Fruit fly (Drosophila melanogaster) Kc167 (cell line): ENCODE data around the gene CAH3.

Source experiments
- Myc ChIP-seq: fragments of >200 bp; optimal IDR thresholded peaks from 2 replicates; lab custom pipeline; 2017; ENCODE audit warnings: missing external identifiers
- Sin3A ChIP-seq: fragments of >200 bp; optimal IDR thresholded peaks from 2 replicates; lab custom pipeline; 2018; ENCODE audit warnings: missing external identifiers
- h ChIP-seq: fragments of >200 bp; optimal IDR thresholded peaks from 3 replicates; lab custom pipeline; 2018; ENCODE audit warnings: missing external identifiers
- insv ChIP-seq: fragments of >200 bp; optimal IDR thresholded peaks from 3 replicates; lab custom pipeline; 2018; ENCODE audit warnings: missing external identifiers
- psq ChIP-seq: fragments of >200 bp; optimal IDR thresholded peaks from 2 replicates; lab custom pipeline; 2017; ENCODE audit warnings: missing external identifiers
- ttk ChIP-seq: sonication (Bioruptor generic); optimal IDR thresholded peaks from 2 replicates; lab custom pipeline; 2017; ENCODE audit warnings: missing external identifiers

The CAH3 gene

DNA sequence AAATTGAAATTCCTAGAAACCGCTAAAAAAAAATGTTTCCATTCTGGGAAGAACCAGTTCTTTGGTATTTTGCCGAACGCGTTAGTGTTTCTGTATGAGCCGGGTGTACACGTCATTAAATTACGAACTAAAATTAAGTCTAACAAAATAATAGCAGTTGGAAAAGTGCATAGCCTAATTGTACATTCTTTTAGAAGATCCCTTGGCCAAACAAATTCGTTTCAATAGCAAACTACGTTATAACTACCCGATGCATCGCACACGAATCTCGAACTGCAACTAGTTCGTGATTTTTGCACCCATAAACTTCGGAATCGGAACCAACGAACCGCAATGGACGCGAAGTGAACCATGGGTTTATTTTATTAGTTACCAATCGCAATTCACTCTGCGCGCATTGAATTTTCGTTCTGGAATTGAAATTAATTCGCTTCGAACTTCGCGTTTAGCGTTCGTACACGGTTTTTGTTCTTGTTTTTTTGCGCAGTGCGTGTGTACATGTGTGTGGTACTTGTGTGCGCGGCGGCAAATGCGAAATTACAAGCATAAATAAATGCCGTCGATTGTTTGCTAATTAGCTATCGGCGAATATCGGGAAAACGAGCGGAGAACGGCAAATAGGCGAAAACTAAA is at the start of gene CAH3:
TSS of gene CAH3 (plus strand) at position 64 of the 633 bp plus-strand sequence.
- TF ChIP-seq psq (lab: Kevin White, UChicago) (no peak), Sin3A (lab: Kevin White, UChicago) (no peak), ttk (lab: Kevin White, UChicago) (no peak), Myc (lab: Kevin White, UChicago) (no peak), h (lab: Kevin White, UChicago) (no peak), insv (lab: Kevin White, UChicago) (no peak)

DNA sequence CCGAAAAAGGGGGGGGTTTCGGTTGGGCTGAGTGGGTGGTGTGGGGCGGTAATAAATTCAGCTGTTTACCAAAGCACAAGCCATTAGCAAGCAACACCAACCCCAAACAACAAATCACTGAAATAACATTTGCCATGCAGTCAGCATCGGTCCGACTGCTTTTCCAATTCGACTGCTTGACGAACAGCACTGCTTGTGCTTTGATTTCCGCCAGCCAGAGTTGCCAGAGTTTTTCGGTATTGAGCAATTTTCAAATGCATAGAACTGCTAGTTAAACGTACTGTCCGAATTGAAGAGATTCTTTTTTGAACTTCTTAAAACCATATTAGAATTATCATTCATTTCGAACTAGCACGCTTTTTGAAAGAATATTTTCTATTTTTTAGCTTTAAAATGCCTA is 46.3 kb upstream of the CAH3 start:
- TF ChIP-seq psq (lab: Kevin White, UChicago), result no peak
- no peak for TF ChIP-seq ttk (lab: Kevin White, UChicago)
- no peak for TF ChIP-seq Myc (lab: Kevin White, UChicago)
- no peak for TF ChIP-seq h (lab: Kevin White, UChicago)
- no peak for TF ChIP-seq insv (lab: Kevin White, UChicago)

DNA sequence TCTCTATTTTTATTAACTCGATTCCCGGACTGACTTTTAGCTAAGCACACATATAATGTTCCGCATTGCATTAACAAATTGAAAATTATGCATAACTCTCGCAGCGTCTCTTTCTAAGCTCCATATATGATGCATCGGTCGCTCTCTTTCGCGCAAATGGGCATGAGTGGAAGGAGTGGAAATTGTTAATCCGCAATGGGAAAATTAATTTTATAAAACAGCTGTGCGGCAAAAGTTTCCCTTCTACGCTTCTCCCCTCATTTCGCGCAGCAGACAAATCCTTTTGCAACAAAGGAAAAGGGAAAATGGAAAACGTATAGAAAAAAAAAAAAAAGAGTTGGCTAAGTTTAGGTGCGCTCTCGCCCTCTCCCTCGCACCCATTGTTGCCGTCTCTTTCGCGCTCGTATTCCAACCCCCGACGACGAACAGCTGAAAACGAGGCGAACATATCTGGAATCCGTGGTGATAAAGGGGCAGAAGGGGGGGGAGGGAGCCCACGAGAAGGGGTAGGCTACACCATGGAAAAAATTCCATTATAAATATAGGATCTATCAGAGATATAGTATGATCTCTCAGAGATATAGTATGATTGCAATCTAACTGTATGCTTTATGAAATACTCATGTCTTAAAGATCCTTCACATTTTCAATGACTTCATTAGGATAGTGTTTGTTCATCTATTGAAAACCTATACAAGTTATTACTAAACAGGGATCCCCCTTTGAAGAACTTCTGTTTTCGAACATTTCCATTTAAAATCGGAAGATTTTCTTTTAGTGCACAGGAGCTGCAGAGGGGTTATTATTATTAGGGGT is 44.7 kb upstream of the CAH3 start:
- no peak for TF ChIP-seq Sin3A (lab: Kevin White, UChicago)
- TF ChIP-seq Myc (lab: Kevin White, UChicago), result no peak
- no peak for TF ChIP-seq ttk (lab: Kevin White, UChicago)
- no peak for TF ChIP-seq psq (lab: Kevin White, UChicago)
- TF ChIP-seq h (lab: Kevin White, UChicago), result no peak
- no peak for TF ChIP-seq insv (lab: Kevin White, UChicago)

DNA sequence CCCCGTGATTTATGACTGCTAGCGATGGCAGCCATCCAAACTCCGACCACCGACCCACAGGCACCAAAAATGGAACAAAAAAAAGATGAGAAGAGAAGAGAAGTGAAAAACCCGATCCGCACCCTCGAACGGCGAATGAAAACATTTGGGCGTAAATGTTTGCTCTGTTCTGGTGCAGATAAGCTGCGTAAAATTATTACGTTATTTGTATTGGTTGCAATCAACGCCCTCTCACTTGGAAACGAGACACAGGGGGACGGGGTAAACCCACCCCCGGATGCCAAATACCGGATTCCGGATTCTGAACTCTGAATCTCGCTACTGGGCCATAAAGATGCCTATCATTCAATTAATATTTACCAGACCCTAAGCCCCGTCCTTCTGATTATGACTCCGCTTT is 44.0 kb upstream of the CAH3 start:
- TF ChIP-seq h (lab: Kevin White, UChicago), result no peak
- TF ChIP-seq insv (lab: Kevin White, UChicago), result no peak
- TF ChIP-seq psq (lab: Kevin White, UChicago), result no peak
- no peak for TF ChIP-seq ttk (lab: Kevin White, UChicago)
- TF ChIP-seq Sin3A (lab: Kevin White, UChicago), result no peak
- TF ChIP-seq Myc (lab: Kevin White, UChicago), result no peak

DNA sequence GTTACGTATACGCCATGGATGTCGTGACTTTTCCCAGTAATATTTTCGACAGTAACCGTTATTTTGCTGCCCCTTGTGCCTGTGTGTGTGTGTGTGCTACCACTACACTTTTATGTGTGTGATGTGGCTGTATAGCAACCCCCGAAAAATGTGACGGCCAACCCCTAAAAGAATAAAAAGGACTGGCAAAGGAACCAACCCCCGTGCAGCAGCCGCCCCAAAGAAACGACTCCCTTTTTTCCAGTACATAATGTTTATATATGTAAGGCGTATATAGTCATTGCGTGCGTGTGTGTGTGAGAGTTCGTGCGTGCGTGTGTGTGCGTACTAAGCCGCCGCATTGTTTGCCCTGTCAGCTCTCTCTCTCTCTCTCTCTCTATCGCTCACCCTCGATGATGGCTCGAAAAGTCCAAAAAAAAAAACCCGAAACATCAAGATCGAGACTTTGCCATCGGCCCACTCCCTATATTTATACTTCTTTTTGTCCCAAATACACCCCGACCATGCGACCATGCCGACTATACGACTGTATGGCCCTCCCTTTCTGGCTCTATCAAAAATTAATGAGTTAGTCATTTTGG is 40.3 kb upstream of the CAH3 start:
- TF ChIP-seq Myc (lab: Kevin White, UChicago) (no peak), ttk (lab: Kevin White, UChicago) (no peak)

DNA sequence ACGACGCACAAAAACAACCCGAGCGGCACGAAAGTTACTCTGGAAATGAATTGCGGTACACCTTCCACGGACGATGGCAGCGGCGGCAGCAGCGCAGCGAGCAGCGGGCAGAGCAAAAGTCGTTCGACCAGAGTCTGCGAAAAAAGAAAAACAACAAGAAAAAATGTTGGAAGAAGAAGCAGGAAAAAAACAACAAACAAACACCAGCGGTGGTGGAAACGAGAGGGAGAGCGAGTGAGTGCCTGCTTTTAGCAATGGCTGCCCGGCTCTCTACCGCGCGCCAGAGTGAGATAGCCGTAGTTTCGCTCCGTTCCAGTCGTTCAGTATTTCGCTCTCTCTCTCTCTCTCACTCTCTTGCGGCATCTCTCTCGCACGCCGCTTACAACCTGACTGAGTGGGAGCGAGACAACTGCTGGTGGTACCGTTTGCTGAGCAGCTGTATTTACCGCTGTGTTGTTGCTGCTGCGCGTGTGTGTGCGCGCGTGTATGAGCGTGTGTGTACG is 30.4 kb upstream of the CAH3 start, which contains the start of gene oc:
TSS of gene oc (minus strand) at position 51 of the 503 bp plus-strand sequence.
- TF ChIP-seq Myc (lab: Kevin White, UChicago) (no peak), insv (lab: Kevin White, UChicago) (no peak), Sin3A (lab: Kevin White, UChicago) (no peak), ttk (lab: Kevin White, UChicago) (no peak), h (lab: Kevin White, UChicago) (no peak), psq (lab: Kevin White, UChicago) (no peak)

DNA sequence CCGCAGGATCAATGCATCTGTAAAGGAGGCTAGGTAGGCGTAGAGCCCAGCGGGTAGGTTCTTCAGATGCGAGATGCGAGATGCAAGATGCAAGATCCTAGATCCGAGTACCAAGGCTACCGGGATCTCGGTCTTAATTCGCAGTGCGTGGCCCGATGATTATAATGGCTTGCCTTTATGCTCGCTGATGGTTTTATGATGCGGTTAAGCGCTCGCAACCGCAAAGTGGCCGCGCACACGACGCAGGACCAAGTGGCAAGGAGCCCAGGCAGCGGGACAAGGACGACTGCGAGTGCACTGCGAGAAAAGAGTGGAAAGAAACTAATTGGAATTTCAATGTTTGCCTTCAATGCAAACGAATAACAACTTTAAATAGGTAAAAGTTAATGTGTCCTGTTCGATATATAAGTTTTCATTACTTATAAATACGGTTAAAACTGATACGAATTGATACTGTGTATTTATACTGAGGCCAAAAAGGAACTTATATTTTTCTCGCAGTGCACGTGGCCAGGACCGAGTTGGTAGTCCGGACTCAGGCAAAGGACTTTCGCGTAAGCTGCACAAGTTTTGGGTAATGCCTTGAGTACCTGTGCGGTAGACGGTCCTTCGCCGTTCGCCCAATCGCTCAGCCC is 27.0 kb upstream of the CAH3 start:
- TF ChIP-seq insv (lab: Kevin White, UChicago), result no peak
- TF ChIP-seq h (lab: Kevin White, UChicago), result no peak
- TF ChIP-seq Myc (lab: Kevin White, UChicago), result no peak

DNA sequence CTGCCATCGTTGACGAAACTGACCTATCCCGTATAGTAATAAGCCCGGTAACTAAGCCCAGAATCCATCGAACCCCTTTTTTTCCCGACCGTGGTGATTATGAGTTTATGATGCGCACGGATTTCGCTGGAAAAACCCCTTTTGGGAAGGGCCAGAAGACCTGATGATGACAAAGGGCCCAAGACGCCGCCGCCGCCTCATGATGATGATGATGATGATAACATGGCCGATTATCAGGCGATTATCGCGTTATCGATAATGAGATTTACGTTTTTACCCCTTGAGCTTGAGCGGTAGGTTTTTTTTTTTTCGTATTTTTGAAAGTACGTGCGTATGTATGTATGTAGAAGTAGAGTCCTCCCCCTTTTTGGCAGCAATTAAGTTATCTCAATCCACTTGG is 25.8 kb upstream of the CAH3 start:
- no peak for TF ChIP-seq Sin3A (lab: Kevin White, UChicago)
- no peak for TF ChIP-seq psq (lab: Kevin White, UChicago)
- TF ChIP-seq ttk (lab: Kevin White, UChicago), result no peak
- TF ChIP-seq insv (lab: Kevin White, UChicago), result no peak
- TF ChIP-seq h (lab: Kevin White, UChicago), result no peak
- no peak for TF ChIP-seq Myc (lab: Kevin White, UChicago)

DNA sequence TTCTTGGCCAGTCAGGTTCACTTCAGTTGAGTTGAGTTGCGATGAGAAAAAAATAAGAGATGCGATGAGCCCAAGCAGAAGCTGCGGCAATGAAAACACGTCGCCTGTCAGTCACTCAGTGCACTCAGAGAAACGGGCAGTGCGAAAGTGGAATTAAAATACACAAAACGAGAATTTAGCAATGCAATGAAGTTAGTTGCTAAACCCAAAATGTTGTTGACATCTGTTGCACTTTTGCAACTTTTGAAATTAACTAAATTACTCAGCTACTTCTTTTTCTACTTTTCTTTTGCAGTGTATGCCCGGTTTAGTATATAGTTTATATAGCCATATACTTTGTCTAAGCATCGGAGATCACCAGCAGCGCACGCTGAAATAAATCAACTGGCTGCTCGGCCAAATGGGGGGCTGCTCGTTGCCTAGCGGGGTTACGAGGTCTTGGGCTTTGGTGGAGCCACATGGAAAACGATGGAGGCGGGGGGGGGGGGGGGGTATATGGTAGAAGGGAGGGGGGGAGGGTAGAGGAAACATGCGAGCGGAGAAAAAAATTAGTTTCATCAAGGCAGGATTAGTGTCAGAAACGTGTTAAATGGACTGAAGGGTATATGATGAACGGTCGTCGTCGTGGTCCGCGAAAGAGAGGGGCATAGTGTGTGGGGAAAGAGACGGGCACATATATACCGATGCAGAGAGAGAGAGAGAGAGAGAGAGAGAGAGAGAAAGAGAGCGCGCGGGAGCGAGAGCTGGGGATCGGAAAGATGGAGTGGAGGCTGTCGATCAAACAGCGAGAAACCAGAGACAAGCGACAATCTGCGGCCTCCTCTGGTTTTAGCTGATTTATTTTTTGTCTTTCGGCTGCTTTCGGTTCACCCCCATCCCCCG is 24.3 kb upstream of the CAH3 start:
- TF ChIP-seq Myc (lab: Kevin White, UChicago) (no peak), ttk (lab: Kevin White, UChicago) (no peak), psq (lab: Kevin White, UChicago) (no peak)

DNA sequence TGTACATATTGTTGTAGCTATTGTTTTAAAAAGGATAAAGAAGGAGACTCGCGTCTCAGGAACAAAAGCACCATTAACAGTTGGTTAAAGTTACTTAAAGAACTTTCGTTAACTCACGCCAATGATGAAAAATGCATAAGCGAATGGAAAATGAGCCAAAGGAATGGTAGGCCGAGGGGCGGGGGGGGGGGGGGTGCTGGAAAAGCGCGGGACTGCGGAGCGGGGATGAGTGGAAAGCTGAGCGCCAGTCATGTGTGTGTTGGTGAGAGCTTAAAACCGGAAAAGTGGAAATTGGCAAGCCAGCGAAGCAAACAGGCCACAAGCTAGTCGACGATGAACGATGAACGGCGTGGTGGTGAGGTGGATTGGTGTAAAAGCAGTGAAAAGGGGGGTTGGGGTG is 23.0 kb upstream of the CAH3 start:
- TF ChIP-seq psq (lab: Kevin White, UChicago), result no peak
- TF ChIP-seq insv (lab: Kevin White, UChicago), result no peak
- TF ChIP-seq h (lab: Kevin White, UChicago), result no peak
- no peak for TF ChIP-seq ttk (lab: Kevin White, UChicago)
- no peak for TF ChIP-seq Sin3A (lab: Kevin White, UChicago)
- no peak for TF ChIP-seq Myc (lab: Kevin White, UChicago)
